Worm (Caenorhabditis elegans): Measurements from ENCODE around the gene ZK1098.11.

DNA sequence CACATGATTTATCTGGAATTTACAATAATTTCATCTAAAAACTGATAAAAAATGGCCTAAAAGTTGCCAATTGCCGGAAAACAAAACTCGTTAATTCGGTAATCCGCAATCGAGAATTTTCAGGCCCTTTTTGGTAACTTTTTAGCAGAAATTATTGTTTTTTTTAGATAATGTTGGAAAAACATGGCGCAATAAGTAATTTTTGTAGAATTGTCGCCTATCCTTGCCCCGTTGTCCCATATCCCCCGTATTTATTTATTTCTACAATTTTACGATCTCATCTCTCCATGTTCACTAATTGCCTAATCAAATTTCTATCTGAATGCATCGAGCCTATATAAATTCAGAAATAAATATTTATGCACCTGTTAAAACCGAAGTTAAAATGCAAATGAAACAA is 43.4 kb upstream of the ZK1098.11 start:
- TF ChIP-seq him-1 (tag; optimal IDR thresholded peaks at IDR 0.05) (no peak), dao-5 (tag; optimal IDR thresholded peaks at IDR 0.05) (no peak), W03F9.2 (tag; optimal IDR thresholded peaks at IDR 0.05) (no peak)
